Fruit fly (Drosophila melanogaster) whole organism, wandering third instar larva: Measurements from ENCODE around the gene CG32074.
"Not testable (repeated sequence)": the region's sequence is repeated elsewhere in the genome, so short reads cannot be mapped to it uniquely, and the experiment has no call there.

ENCODE experiments used
- Abd-B ChIP-seq: fragments of >200 bp; optimal IDR thresholded peaks from 2 replicates; lab custom pipeline; 2017; ENCODE audit warnings: missing biosample characterization, missing genetic modification characterization
- CG32264 ChIP-seq: fragments of 200-800 bp; sonication (Bioruptor generic); optimal IDR thresholded peaks from 2 replicates; lab custom pipeline; 2016; ENCODE audit warnings: missing biosample characterization, missing genetic modification characterization
- CG9705 ChIP-seq: fragments of 200-800 bp; sonication (Bioruptor generic); optimal IDR thresholded peaks from 2 replicates; lab custom pipeline; 2018; ENCODE audit warnings: missing biosample characterization, mild to moderate bottlenecking, missing genetic modification characterization
- CrebA ChIP-seq: fragments of 200-800 bp; sonication (Bioruptor generic); optimal IDR thresholded peaks from 2 replicates; lab custom pipeline; 2016; ENCODE audit warnings: missing biosample characterization, mild to moderate bottlenecking, missing genetic modification characterization, borderline replicate concordance
- HLH106 ChIP-seq: fragments of 200-800 bp; optimal IDR thresholded peaks from 3 replicates; lab custom pipeline; 2019; ENCODE audit warnings: missing biosample characterization, mild to moderate bottlenecking, missing genetic modification characterization, moderate library complexity
- Hnf4 ChIP-seq: fragments of 200-800 bp; sonication (Bioruptor generic); optimal IDR thresholded peaks from 2 replicates; lab custom pipeline; 2016; ENCODE audit warnings: missing biosample characterization, mild to moderate bottlenecking, missing genetic modification characterization
- Hr78 ChIP-seq: fragments of >200 bp; optimal IDR thresholded peaks from 2 replicates; lab custom pipeline; 2017; ENCODE audit warnings: missing biosample characterization, missing genetic modification characterization
- Hr83 ChIP-seq: fragments of 200-300 bp; sonication (Bioruptor generic); optimal IDR thresholded peaks from 2 replicates; lab custom pipeline; 2016; ENCODE audit warnings: missing biosample characterization, mild to moderate bottlenecking, missing genetic modification characterization, moderate library complexity; ENCODE audit not compliant: poor library complexity, severe bottlenecking
- Mio ChIP-seq: sonication (Bioruptor generic); optimal IDR thresholded peaks from 2 replicates; lab custom pipeline; 2016; ENCODE audit warnings: missing biosample characterization, missing genetic modification characterization
- Myc ChIP-seq: fragments of >200 bp; optimal IDR thresholded peaks from 2 replicates; lab custom pipeline; 2017
- OdsH ChIP-seq: fragments of 200-800 bp; sonication (Bioruptor generic); optimal IDR thresholded peaks from 2 replicates; lab custom pipeline; 2016; ENCODE audit warnings: missing biosample characterization, mild to moderate bottlenecking, missing genetic modification characterization
- Sp1 ChIP-seq: fragments of 200-800 bp; sonication (Bioruptor generic); optimal IDR thresholded peaks from 3 replicates; lab custom pipeline; 2019; ENCODE audit warnings: missing biosample characterization, mild to moderate bottlenecking, missing genetic modification characterization, moderate library complexity
- Vsx2 ChIP-seq: fragments of 200-300, 225-300 bp; sonication (Bioruptor generic); optimal IDR thresholded peaks from 2 replicates; lab custom pipeline; 2018; ENCODE audit warnings: missing biosample characterization, missing genetic modification characterization; ENCODE audit not compliant: partially characterized antibody
- brk ChIP-seq: fragments of 200-800 bp; sonication (Bioruptor generic); optimal IDR thresholded peaks from 2 replicates; lab custom pipeline; 2016; ENCODE audit warnings: missing biosample characterization, mild to moderate bottlenecking, missing genetic modification characterization
- dl ChIP-seq, 2 experiments: fragments of 175-275, 200-275 bp in 1 of 2; fragments of 200-275 bp in 1 of 2; sonication (Bioruptor generic); optimal IDR thresholded peaks; lab custom pipeline; 2018; ENCODE audit warnings: mild to moderate bottlenecking in 2 of 2, missing biosample characterization in 2 of 2, missing genetic modification characterization in 2 of 2, moderate library complexity in 2 of 2; ENCODE audit not compliant: partially characterized antibody in 2 of 2, insufficient read depth in 1 of 2
- dmrt93B ChIP-seq: fragments of 200-800 bp; sonication (Bioruptor generic); optimal IDR thresholded peaks from 2 replicates; lab custom pipeline; 2018; ENCODE audit warnings: missing biosample characterization, mild to moderate bottlenecking, missing genetic modification characterization
- dsf ChIP-seq: sonication (Bioruptor generic); optimal IDR thresholded peaks from 2 replicates; lab custom pipeline; 2016; ENCODE audit warnings: missing biosample characterization, missing genetic modification characterization, borderline replicate concordance
- foxo ChIP-seq, 2 experiments: fragments of 200-800 bp; sonication (Bioruptor generic); optimal IDR thresholded peaks; 2 replicates in 1 of 2; 3 replicates in 1 of 2; lab custom pipeline; 2016 to 2017; ENCODE audit warnings: missing biosample characterization in 2 of 2, missing genetic modification characterization in 2 of 2
- h ChIP-seq: fragments of 200-800 bp; sonication (Bioruptor generic); optimal IDR thresholded peaks from 3 replicates; lab custom pipeline; 2016; ENCODE audit warnings: missing biosample characterization, mild to moderate bottlenecking, missing genetic modification characterization
- jim ChIP-seq: fragments of 175-275, 200-325 bp; sonication (Bioruptor generic); optimal IDR thresholded peaks from 2 replicates; lab custom pipeline; 2016; ENCODE audit warnings: missing biosample characterization, mild to moderate bottlenecking, missing genetic modification characterization
- lola ChIP-seq: fragments of >200 bp; optimal IDR thresholded peaks from 2 replicates; lab custom pipeline; 2017; ENCODE audit warnings: missing biosample characterization, missing genetic modification characterization
- psq ChIP-seq: fragments of 200-800 bp; sonication (Bioruptor generic); optimal IDR thresholded peaks from 3 replicates; lab custom pipeline; 2017; ENCODE audit warnings: missing biosample characterization, mild to moderate bottlenecking, missing genetic modification characterization, moderate library complexity
- sage ChIP-seq: fragments of 200-800 bp; sonication (Bioruptor generic); optimal IDR thresholded peaks from 2 replicates; lab custom pipeline; 2016; ENCODE audit warnings: missing biosample characterization, mild to moderate bottlenecking, missing genetic modification characterization
- sv ChIP-seq: fragments of 200-800 bp; sonication (Bioruptor generic); optimal IDR thresholded peaks from 3 replicates; lab custom pipeline; 2016; ENCODE audit warnings: missing biosample characterization, missing genetic modification characterization
- tai ChIP-seq: sonication (Bioruptor generic); optimal IDR thresholded peaks from 2 replicates; lab custom pipeline; 2016; ENCODE audit warnings: missing biosample characterization, missing genetic modification characterization
- usp ChIP-seq: fragments of >200 bp; optimal IDR thresholded peaks from 2 replicates; lab custom pipeline; 2017; ENCODE audit warnings: missing biosample characterization, missing genetic modification characterization
- woc ChIP-seq: sonication (Bioruptor generic); optimal IDR thresholded peaks from 2 replicates; lab custom pipeline; 2016; ENCODE audit warnings: missing biosample characterization, mild to moderate bottlenecking, missing genetic modification characterization

CG32074 gene

dm6 chr3L:11138862-11139261 is 6.7 kb upstream of the CG32074 start:
- no peak for TF ChIP-seq dsf (GFP tag; lab: Kevin White, UChicago)
- no peak for TF ChIP-seq foxo (GFP tag; optimal IDR thresholded peaks at IDR 0.05; lab: Kevin White, UChicago)
- no peak for TF ChIP-seq Mio (GFP tag; lab: Kevin White, UChicago)
- no peak for TF ChIP-seq Abd-B (GFP tag; lab: Kevin White, UChicago)
- TF ChIP-seq Hr78: no peak
- no peak for TF ChIP-seq dl (GFP tag; optimal IDR thresholded peaks at IDR 0.05; lab: Kevin White, UChicago; ENCODE audit: insufficient read depth in 1 of 2, partially characterized antibody in 2 of 2)
- no peak for TF ChIP-seq Vsx2 (GFP tag; lab: Kevin White, UChicago)
- TF ChIP-seq Hr83 (GFP tag; lab: Kevin White, UChicago): no peak
- TF ChIP-seq Hnf4 (GFP tag; lab: Kevin White, UChicago): no peak
- no peak for TF ChIP-seq jim (GFP tag; lab: Kevin White, UChicago)
- TF ChIP-seq brk (GFP tag; lab: Kevin White, UChicago): no peak
- TF ChIP-seq h (GFP tag; lab: Kevin White, UChicago): no peak
- no peak for TF ChIP-seq sv (GFP tag; lab: Kevin White, UChicago)
- TF ChIP-seq CG32264 (GFP tag; lab: Kevin White, UChicago): no peak
- no peak for TF ChIP-seq tai
- TF ChIP-seq Sp1 (GFP tag; lab: Kevin White, UChicago): no peak
- no peak for TF ChIP-seq psq (GFP tag; lab: Kevin White, UChicago)

- TF ChIP-seq Hnf4 (GFP tag; lab: Kevin White, UChicago) (no peak), Sp1 (GFP tag; lab: Kevin White, UChicago) (no peak), Myc (no peak), Vsx2 (GFP tag; lab: Kevin White, UChicago) (no peak), Hr83 (GFP tag; lab: Kevin White, UChicago) (no peak), psq (GFP tag; lab: Kevin White, UChicago) (no peak), jim (GFP tag; lab: Kevin White, UChicago) (no peak), CG32264 (GFP tag; lab: Kevin White, UChicago) (no peak), usp (GFP tag; lab: Kevin White, UChicago) (no peak), dsf (GFP tag; lab: Kevin White, UChicago) (no peak), sv (GFP tag; lab: Kevin White, UChicago) (no peak), Abd-B (GFP tag; lab: Kevin White, UChicago) (no peak), OdsH (GFP tag; lab: Kevin White, UChicago) (no peak)
Observed at dm6 chr3L:11136349-11136748, 4.2 kb upstream of the CG32074 start.

- TF ChIP-seq CrebA (GFP tag; lab: Kevin White, UChicago) (peak; percentile 20), Abd-B (GFP tag; lab: Kevin White, UChicago) (no peak)
Observed at dm6 chr3L:11135846-11136245, 3.7 kb upstream of the CG32074 start, which contains the start of gene IRSp53. TSS of gene IRSp53 (plus strand) at chr3L:11136049.

- TF ChIP-seq tai; sage (GFP tag; lab: Kevin White, UChicago); Mio (GFP tag; lab: Kevin White, UChicago): not testable (repeated sequence)
Observed at dm6 chr3L:11134886-11135285, 2.8 kb upstream of the CG32074 start, which contains the start of gene CG14143. TSS of gene CG14143 (plus strand) at chr3L:11134987.

- TF ChIP-seq dl (GFP tag; optimal IDR thresholded peaks at IDR 0.05; lab: Kevin White, UChicago; ENCODE audit: insufficient read depth in 1 of 2, partially characterized antibody in 2 of 2) (no peak), dmrt93B (GFP tag; lab: Kevin White, UChicago) (no peak), foxo (GFP tag; optimal IDR thresholded peaks at IDR 0.05; lab: Kevin White, UChicago) (no peak), OdsH (GFP tag; lab: Kevin White, UChicago) (no peak), dsf (GFP tag; lab: Kevin White, UChicago) (no peak), jim (GFP tag; lab: Kevin White, UChicago) (no peak), HLH106 (no peak), CG32264 (GFP tag; lab: Kevin White, UChicago) (no peak), CrebA (GFP tag; lab: Kevin White, UChicago) (no peak), woc (GFP tag; lab: Kevin White, UChicago) (no peak), CG9705 (no peak), lola (no peak)
Observed at dm6 chr3L:11130535-11130934, 1.6 kb downstream of the CG32074 start, which contains the start of gene nol. TSS of gene nol (plus strand) at chr3L:11130835.
